Fruit fly (Drosophila melanogaster) whole organism, embryonic: Measurements from ENCODE around the gene CG3726.

Experiments
- CG11456 ChIP-seq: fragments of 200-800 bp; sonication (Bioruptor generic); IDR thresholded peaks from 3 replicates; pipeline ENCODE4 v1.3.6; 2022; ENCODE audit warnings: missing biosample characterization, missing genetic modification characterization
- CG11723 ChIP-seq: fragments of 200-800 bp; sonication (Bioruptor generic); optimal IDR thresholded peaks from 2 replicates; lab custom pipeline; 2017; ENCODE audit warnings: missing biosample characterization, mild to moderate bottlenecking, missing genetic modification characterization
- CG12236 ChIP-seq: fragments of 200-800 bp; sonication (Bioruptor generic); optimal IDR thresholded peaks from 2 replicates; lab custom pipeline; 2016; ENCODE audit warnings: missing biosample characterization, missing genetic modification characterization
- CG13424 ChIP-seq: fragments of 200-800 bp; sonication (Bioruptor generic); optimal IDR thresholded peaks from 2 replicates; lab custom pipeline; 2019; ENCODE audit warnings: missing biosample characterization, mild to moderate bottlenecking, missing genetic modification characterization, moderate library complexity
- CG6272 ChIP-seq: fragments of 200-800 bp; sonication (Bioruptor generic); IDR thresholded peaks from 2 replicates; pipeline ENCODE4 v1.3.6; 2022; ENCODE audit warnings: missing biosample characterization, missing genetic modification characterization
- CG6854 ChIP-seq: fragments of 200-800 bp; sonication (Bioruptor generic); optimal IDR thresholded peaks from 3 replicates; lab custom pipeline; 2017; ENCODE audit warnings: missing biosample characterization, mild to moderate bottlenecking, missing genetic modification characterization
- Ets97D ChIP-seq: fragments of 200-800 bp; sonication (Bioruptor generic); optimal IDR thresholded peaks from 3 replicates; lab custom pipeline; 2016; ENCODE audit warnings: missing biosample characterization, missing genetic modification characterization
- H15 ChIP-seq: fragments of 200-800 bp; sonication (Bioruptor generic); IDR thresholded peaks from 3 replicates; pipeline ENCODE4 v1.3.6; 2022; ENCODE audit warnings: missing biosample characterization, missing genetic modification characterization
- cato ChIP-seq: fragments of 200-800 bp; sonication (Bioruptor generic); optimal IDR thresholded peaks from 2 replicates; lab custom pipeline; 2016; ENCODE audit warnings: missing biosample characterization, missing genetic modification characterization, borderline replicate concordance
- danr ChIP-seq: fragments of 200-800 bp; sonication (Bioruptor generic); IDR thresholded peaks from 2 replicates; pipeline ENCODE4 v1.3.6; 2022; ENCODE audit warnings: missing biosample characterization, missing genetic modification characterization
- mam ChIP-seq: fragments of 200-800 bp; sonication (Bioruptor generic); optimal IDR thresholded peaks from 3 replicates; lab custom pipeline; 2016; ENCODE audit warnings: missing biosample characterization, missing genetic modification characterization
- ttk ChIP-seq: fragments of 200-800 bp; sonication (Bioruptor generic); IDR thresholded peaks from 2 replicates; pipeline ENCODE4 v2.1.2; 2022; ENCODE audit warnings: missing biosample characterization, missing genetic modification characterization
- usp ChIP-seq: fragments of >200 bp; optimal IDR thresholded peaks from 2 replicates; lab custom pipeline; 2017; ENCODE audit warnings: missing biosample characterization, missing genetic modification characterization

- no peak for TF ChIP-seq CG6854 (GFP tag; lab: Kevin White, UChicago)
- no peak for TF ChIP-seq H15 (GFP tag; lab: Robert Waterston, UW)
- TF ChIP-seq CG12236, result no peak
- TF ChIP-seq CG13424, result no peak
- no peak for TF ChIP-seq danr (GFP tag; lab: Robert Waterston, UW)
- TF ChIP-seq CG11723 (GFP tag; lab: Kevin White, UChicago), result no peak
- no peak for TF ChIP-seq mam (GFP tag; lab: Kevin White, UChicago)
- no peak for TF ChIP-seq CG6272 (GFP tag; lab: Robert Waterston, UW)
- TF ChIP-seq cato (GFP tag; lab: Kevin White, UChicago), result no peak
- TF ChIP-seq ttk, result no peak
- TF ChIP-seq CG11456 (GFP tag; lab: Robert Waterston, UW), result no peak
- TF ChIP-seq usp (GFP tag; lab: Kevin White, UChicago), result no peak
- TF ChIP-seq Ets97D (GFP tag; lab: Kevin White, UChicago), result no peak
Measured at dm6 chrX:5914992-5915751, 1.7 kb upstream of the CG3726 start.
